Fruit fly (Drosophila melanogaster): ENCODE measurements around the gene PTPMT1.

The PTPMT1 gene

DNA sequence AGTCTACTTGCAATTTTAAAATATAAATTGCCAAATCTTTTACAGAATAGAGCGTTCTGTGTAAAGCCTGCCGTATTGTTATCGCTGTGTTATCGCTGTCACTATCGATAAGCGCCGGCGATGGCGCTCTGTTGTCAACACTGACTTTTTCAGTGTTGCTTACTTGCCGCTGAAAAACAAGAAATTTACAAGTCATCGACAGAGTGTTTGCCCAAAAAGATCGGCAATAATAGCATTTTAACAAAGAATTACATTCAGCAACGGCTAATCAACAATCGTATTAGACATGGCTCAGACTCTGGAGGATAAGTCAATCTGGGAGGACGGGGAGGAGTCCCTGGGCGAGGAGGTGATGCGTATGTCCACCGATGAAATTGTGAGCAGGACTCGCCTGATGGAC lies 5.4 kb upstream of the PTPMT1 start, which contains the start of the genes RanBP3 and Rpt5 (continued):
- TF ChIP-seq stc (GFP tag; IDR thresholded peaks at IDR 0.05) (no peak), org-1 (GFP tag; optimal IDR thresholded peaks at IDR 0.05) (no peak), schlank (tag; optimal IDR thresholded peaks at IDR 0.05) (no peak), CG14441 (GFP tag; IDR thresholded peaks at IDR 0.05) (peak; percentile 44; the same call in 1 of the 2 replicates), Neu2 (GFP tag; optimal IDR thresholded peaks at IDR 0.05; ENCODE audit: borderline replicate concordance) (peak; percentile 33), Med (GFP tag) (peak; percentile 96), oc (tag; optimal IDR thresholded peaks at IDR 0.05) (no peak), CG17361 (GFP tag; IDR thresholded peaks at IDR 0.05) (no peak)

DNA sequence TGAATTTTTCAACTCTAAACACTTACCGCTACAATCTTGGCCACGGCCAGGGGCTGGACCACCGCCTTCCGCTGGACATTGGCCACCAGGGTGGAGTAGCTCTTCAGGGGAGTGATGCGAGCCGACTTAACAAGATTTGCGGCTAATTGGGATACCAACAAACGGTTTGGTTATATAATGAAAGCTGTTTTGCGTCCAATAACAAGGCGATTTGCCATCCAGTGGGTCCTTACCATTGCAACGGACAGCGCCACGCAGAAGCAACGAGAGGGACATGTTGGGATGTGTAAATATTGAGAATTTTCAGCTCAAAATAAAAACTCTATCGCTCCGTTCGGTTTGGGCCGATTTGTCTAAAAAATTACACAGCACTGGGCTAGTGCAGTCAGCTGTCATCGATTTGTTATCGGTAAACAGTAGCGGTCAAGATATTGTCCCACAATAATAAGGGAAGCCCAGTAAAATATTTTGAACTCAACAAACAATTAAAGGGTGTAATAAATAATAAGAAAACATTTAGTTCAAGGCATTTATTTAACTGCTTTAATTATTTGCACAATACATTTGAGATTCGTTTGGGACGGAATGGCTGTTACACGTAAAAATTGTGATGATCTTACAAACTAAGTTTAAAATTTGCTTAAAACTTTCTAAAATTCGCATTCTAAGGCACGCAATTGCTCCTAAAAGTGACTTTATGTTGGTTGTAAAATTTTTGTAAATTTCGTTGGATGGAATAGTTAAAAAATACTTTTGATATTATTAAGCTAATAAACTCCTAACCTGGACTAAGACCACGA lies 2.3 kb downstream of the PTPMT1 start, which contains the start of gene SdhD:
SdhD (minus strand) TSS at position 382 of the 800 bp plus-strand sequence.
- TF ChIP-seq Ravus (GFP tag; IDR thresholded peaks at IDR 0.05) = no peak
- TF ChIP-seq CG9876 (GFP tag; optimal IDR thresholded peaks at IDR 0.05) = no peak
- no peak for TF ChIP-seq CG16815 (GFP tag; optimal IDR thresholded peaks at IDR 0.05)
- no peak for TF ChIP-seq prd (optimal IDR thresholded peaks at IDR 0.05)
- no peak for TF ChIP-seq prd (GFP tag; IDR thresholded peaks at IDR 0.05)
- TF ChIP-seq Lpt (GFP tag; optimal IDR thresholded peaks at IDR 0.05) = no peak
- TF ChIP-seq row (GFP tag; IDR thresholded peaks at IDR 0.05) = peak; percentile 21; the same call in 1 of the 3 replicates
- no peak for TF ChIP-seq BtbVII (GFP tag; optimal IDR thresholded peaks at IDR 0.05)
- TF ChIP-seq fru (optimal IDR thresholded peaks at IDR 0.05) = no peak
- no peak for TF ChIP-seq CG10959 (GFP tag; IDR thresholded peaks at IDR 0.05)
- no peak for TF ChIP-seq CG2889 (GFP tag; IDR thresholded peaks at IDR 0.05)
- peak; percentile 93 for TF ChIP-seq MBD-R2 (GFP tag; IDR thresholded peaks at IDR 0.05)
- no peak for TF ChIP-seq twi (tag; optimal IDR thresholded peaks at IDR 0.05)
- TF ChIP-seq CG10565 (GFP tag; optimal IDR thresholded peaks at IDR 0.05) = no peak
- no peak for TF ChIP-seq Adf1 (GFP tag; IDR thresholded peaks at IDR 0.05)
- no peak for TF ChIP-seq Atf-2 (GFP tag; optimal IDR thresholded peaks at IDR 0.05)
- no peak for TF ChIP-seq pfk (GFP tag; optimal IDR thresholded peaks at IDR 0.05)
- no peak for TF ChIP-seq sisA (GFP tag; IDR thresholded peaks at IDR 0.05)
- TF ChIP-seq CG14860 (GFP tag; IDR thresholded peaks at IDR 0.05; ENCODE audit: partially characterized antibody) = 0 out of 3 replicates have a peak, but pooled peaks have one; percentile 7
- no peak for TF ChIP-seq CG33557 (GFP tag; optimal IDR thresholded peaks at IDR 0.05)
- no peak for TF ChIP-seq en (GFP tag; optimal IDR thresholded peaks at IDR 0.05)
- TF ChIP-seq CHES-1-like (GFP tag; optimal IDR thresholded peaks at IDR 0.05) = no peak
- TF ChIP-seq ase (GFP tag; IDR thresholded peaks at IDR 0.05) = no peak
- peak; percentile 55 for TF ChIP-seq HmgZ (tag; optimal IDR thresholded peaks at IDR 0.05)
- no peak for TF ChIP-seq stc (GFP tag; IDR thresholded peaks at IDR 0.05)
- no peak for TF ChIP-seq Doc2 (GFP tag; IDR thresholded peaks at IDR 0.05)
- no peak for TF ChIP-seq bcd (GFP tag; optimal IDR thresholded peaks at IDR 0.05)
- TF ChIP-seq CG14050 (GFP tag; IDR thresholded peaks at IDR 0.05) = no peak
- no peak for TF ChIP-seq Lim3 (GFP tag; IDR thresholded peaks at IDR 0.05)
- TF ChIP-seq Sin3A (optimal IDR thresholded peaks at IDR 0.05) = peak; percentile 3
- TF ChIP-seq Hand (GFP tag; optimal IDR thresholded peaks at IDR 0.05) = no peak
- no peak for TF ChIP-seq CG6654 (GFP tag; optimal IDR thresholded peaks at IDR 0.05)
- no peak for TF ChIP-seq CG6689 (GFP tag; IDR thresholded peaks at IDR 0.05)
- TF ChIP-seq Gug (GFP tag; IDR thresholded peaks at IDR 0.05) = no peak
- TF ChIP-seq chn (GFP tag; optimal IDR thresholded peaks at IDR 0.05) = no peak
- TF ChIP-seq jing (GFP tag; optimal IDR thresholded peaks at IDR 0.05) = no peak
- peak; percentile 28 to 46 for TF ChIP-seq dpn (GFP tag; optimal IDR thresholded peaks at IDR 0.05)
- peak; percentile 27 for TF ChIP-seq CG15269 (tag; optimal IDR thresholded peaks at IDR 0.05)
- TF ChIP-seq zf30C (GFP tag; optimal IDR thresholded peaks at IDR 0.05) = no peak
- peak; percentile 15 for TF ChIP-seq CG13624 (GFP tag; optimal IDR thresholded peaks at IDR 0.05)
- TF ChIP-seq CG31441 (GFP tag; IDR thresholded peaks at IDR 0.05) = no peak
- TF ChIP-seq seq (GFP tag; IDR thresholded peaks at IDR 0.05) = no peak
- TF ChIP-seq BEAF-32 (GFP tag; optimal IDR thresholded peaks at IDR 0.05) = peak; percentile 48
